Worm (Caenorhabditis elegans): ENCODE measurements around the gene pat-3.

- no peak for TF ChIP-seq ama-1 (optimal IDR thresholded peaks at IDR 0.05)
- TF ChIP-seq ama-1 (GFP tag; optimal IDR thresholded peaks at IDR 0.05): no peak
- TF ChIP-seq nfya-1 (tag; optimal IDR thresholded peaks at IDR 0.05; ENCODE audit: borderline replicate concordance, insufficient read depth): no peak
- no peak for TF ChIP-seq F55B11.4 (tag; optimal IDR thresholded peaks at IDR 0.05; ENCODE audit: borderline replicate concordance, insufficient read depth)
- TF ChIP-seq nhr-27 (tag; optimal IDR thresholded peaks at IDR 0.05): no peak
- no peak for TF ChIP-seq mel-28 (tag; optimal IDR thresholded peaks at IDR 0.05; ENCODE audit: borderline replicate concordance)
- no peak for TF ChIP-seq tbp1 (GFP tag; optimal IDR thresholded peaks at IDR 0.05)
- TF ChIP-seq nhr-90 (tag; optimal IDR thresholded peaks at IDR 0.05): no peak
- TF ChIP-seq hmg-20 (GFP tag; IDR thresholded peaks at IDR 0.05): no peak
Observed at ce11 chrIII:3874492-3874891, 39.5 kb downstream of the pat-3 start.

All from whole organism, young adult.